Worm (Caenorhabditis elegans) whole organism, L4 larva: ENCODE data around the gene F10D2.16.

Source experiments
- F10B5.3 ChIP-seq: sonication (generic microtip); optimal IDR thresholded peaks from 2 replicates; lab custom pipeline; 2016; ENCODE audit warnings: mild to moderate bottlenecking, missing genetic modification characterization, missing compliant biosample characterization
- F26F4.8 ChIP-seq: fragments of 200-800 bp; sonication (Bioruptor generic); conservative IDR thresholded peaks from 2 replicates; pipeline ENCODE4 v1.3.6; 2022; ENCODE audit warnings: missing genetic modification characterization, missing compliant biosample characterization
- F49E8.2 ChIP-seq: sonication (generic microtip); optimal IDR thresholded peaks from 2 replicates; lab custom pipeline; 2016; ENCODE audit warnings: missing compliant biosample characterization, mild to moderate bottlenecking, missing genetic modification characterization, borderline replicate concordance
- R02D3.7 ChIP-seq: fragments of 150-350 bp; sonication (generic microtip); optimal IDR thresholded peaks from 3 replicates; lab custom pipeline; 2014; ENCODE audit warnings: missing biosample characterization, missing genetic modification characterization
- T26A8.4 ChIP-seq: fragments of 200-800 bp; sonication (Bioruptor generic); IDR thresholded peaks from 2 replicates; pipeline ENCODE4 v1.3.6; 2022; ENCODE audit warnings: missing genetic modification characterization, missing compliant biosample characterization
- Y105C5A.15 ChIP-seq: fragments of 200-800 bp; sonication (Bioruptor generic); IDR thresholded peaks from 2 replicates; pipeline ENCODE4 v1.3.6; 2022; ENCODE audit warnings: missing genetic modification characterization, missing compliant biosample characterization
- Y48G9A.11 ChIP-seq: fragments of 200-800 bp; sonication (Bioruptor generic); IDR thresholded peaks from 2 replicates; pipeline ENCODE4 v1.3.6; 2022; ENCODE audit warnings: missing genetic modification reagents, missing genetic modification characterization, missing compliant biosample characterization
- ZK337.2 ChIP-seq: fragments of 200-800 bp; sonication (Bioruptor generic); IDR thresholded peaks from 2 replicates; pipeline ENCODE4 v1.3.6; 2022; ENCODE audit warnings: missing genetic modification reagents, missing genetic modification characterization, missing compliant biosample characterization
- aha-1 ChIP-seq: fragments of 150-350 bp; peaks from one replicate; lab custom pipeline; 2014; ENCODE audit warnings: missing biosample characterization, missing genetic modification characterization
- aly-2 ChIP-seq: sonication (generic microtip); optimal IDR thresholded peaks from 2 replicates; lab custom pipeline; 2018; ENCODE audit warnings: missing biosample characterization, missing genetic modification characterization
- ama-1 ChIP-seq: fragments of 150-350 bp; optimal IDR thresholded peaks from 2 replicates; lab custom pipeline; 2014; ENCODE audit warnings: inconsistent platforms, mixed read lengths
- attf-4 ChIP-seq: sonication (generic microtip); optimal IDR thresholded peaks from 3 replicates; lab custom pipeline; 2017; ENCODE audit warnings: missing biosample characterization, missing genetic modification characterization
- ceh-20 ChIP-seq: fragments of 200-800 bp; sonication (Bioruptor generic); IDR thresholded peaks from 2 replicates; pipeline ENCODE4 v1.3.6; 2022; ENCODE audit warnings: missing genetic modification reagents, missing genetic modification characterization, missing compliant biosample characterization
- ceh-28 ChIP-seq: fragments of 150-350 bp; optimal IDR thresholded peaks from 2 replicates; lab custom pipeline; 2014; ENCODE audit warnings: missing biosample characterization, missing genetic modification reagents, missing genetic modification characterization
- ceh-32 ChIP-seq: sonication (generic microtip); optimal IDR thresholded peaks from 2 replicates; lab custom pipeline; 2016; ENCODE audit warnings: mild to moderate bottlenecking, missing genetic modification characterization, missing compliant biosample characterization; ENCODE audit not compliant: poor library complexity
- cey-2 ChIP-seq: sonication (generic microtip); optimal IDR thresholded peaks from 3 replicates; lab custom pipeline; 2017; ENCODE audit warnings: missing genetic modification characterization, mild to moderate bottlenecking, missing compliant biosample characterization, antibody characterized with exemption, borderline replicate concordance; ENCODE audit not compliant: insufficient read depth
- ctbp-1 ChIP-seq: fragments of 200-800 bp; sonication (Bioruptor generic); IDR thresholded peaks from 2 replicates; pipeline ENCODE4 v1.3.6; 2022; ENCODE audit warnings: missing genetic modification reagents, missing genetic modification characterization, missing compliant biosample characterization
- daf-12 ChIP-seq: fragments of 150-350 bp; optimal IDR thresholded peaks from 2 replicates; lab custom pipeline; 2014; ENCODE audit warnings: missing biosample characterization, missing genetic modification reagents, missing genetic modification characterization
- daf-16 ChIP-seq, 3 experiments: sonication (generic microtip); optimal IDR thresholded peaks; 2 replicates each; lab custom pipeline; 2016 to 2017; ENCODE audit warnings: missing genetic modification characterization in 3 of 3, missing genetic modification reagents in 3 of 3, mild to moderate bottlenecking in 2 of 3, missing compliant biosample characterization in 2 of 3, missing biosample characterization in 1 of 3, moderate library complexity in 1 of 3
- daf-19 ChIP-seq: fragments of 200-800 bp; sonication (Bioruptor generic); conservative IDR thresholded peaks from 2 replicates; pipeline ENCODE4 v1.3.6; 2022; ENCODE audit warnings: missing genetic modification characterization, missing compliant biosample characterization
- dmd-6 ChIP-seq: fragments of 200-800 bp; sonication (Bioruptor generic); IDR thresholded peaks from 2 replicates; pipeline ENCODE4 v1.3.6; 2022; ENCODE audit warnings: missing genetic modification reagents, missing genetic modification characterization, missing compliant biosample characterization
- dmd-9 ChIP-seq: fragments of 200-800 bp; sonication (Bioruptor generic); IDR thresholded peaks from 2 replicates; pipeline ENCODE4 v1.3.6; 2022; ENCODE audit warnings: missing genetic modification reagents, missing genetic modification characterization, missing compliant biosample characterization
- dpl-1 ChIP-seq: fragments of 150-350 bp; optimal IDR thresholded peaks from 2 replicates; lab custom pipeline; 2014; ENCODE audit warnings: missing biosample characterization, missing genetic modification reagents, missing genetic modification characterization
- dve-1 ChIP-seq: sonication (generic microtip); optimal IDR thresholded peaks from 2 replicates; lab custom pipeline; 2017; ENCODE audit warnings: antibody characterized with exemption, mild to moderate bottlenecking, missing genetic modification characterization, missing compliant biosample characterization; ENCODE audit not compliant: insufficient read depth
- hif-1 ChIP-seq, 2 experiments: sonication (generic microtip); optimal IDR thresholded peaks; 2 replicates each; lab custom pipeline; 2016 to 2017; ENCODE audit warnings: missing compliant biosample characterization in 2 of 2, missing genetic modification characterization in 2 of 2, missing genetic modification reagents in 2 of 2, missing genotype in 2 of 2, mild to moderate bottlenecking in 1 of 2
- lin-1 ChIP-seq: fragments of 200-800 bp; sonication (Bioruptor generic); IDR thresholded peaks from 2 replicates; pipeline ENCODE4 v1.3.6; 2022; ENCODE audit warnings: missing genetic modification reagents, missing genetic modification characterization, missing compliant biosample characterization
- lin-38 ChIP-seq: fragments of 200-800 bp; sonication (Bioruptor generic); IDR thresholded peaks from 2 replicates; pipeline ENCODE4 v1.3.6; 2022; ENCODE audit warnings: missing genetic modification reagents, missing genetic modification characterization, missing compliant biosample characterization
- lin-39 ChIP-seq: fragments of 150-350 bp; optimal IDR thresholded peaks from 2 replicates; lab custom pipeline; 2014; ENCODE audit warnings: missing biosample characterization, missing genetic modification reagents, missing genetic modification characterization
- madf-5 ChIP-seq, 2 experiments: fragments of 200-800 bp; sonication (Bioruptor generic); IDR thresholded peaks; 2 replicates each; pipeline ENCODE4 v1.3.6; 2022; ENCODE audit warnings: missing compliant biosample characterization in 2 of 2, missing genetic modification characterization in 2 of 2
- mdl-1 ChIP-seq, 2 experiments: fragments of 150-350 bp in 1 of 2; sonication (generic microtip) in 1 of 2; optimal IDR thresholded peaks; 2 replicates each; lab custom pipeline; 2014 to 2017; ENCODE audit warnings: missing biosample characterization in 2 of 2, missing genetic modification characterization in 2 of 2
- mes-2 ChIP-seq: sonication (generic microtip); optimal IDR thresholded peaks from 2 replicates; lab custom pipeline; 2016; ENCODE audit warnings: missing genotype, mild to moderate bottlenecking, missing genetic modification characterization, missing compliant biosample characterization; ENCODE audit not compliant: poor library complexity, severe bottlenecking
- nhr-10 ChIP-seq: fragments of 150-350 bp; optimal IDR thresholded peaks from 2 replicates; lab custom pipeline; 2014; ENCODE audit warnings: missing biosample characterization, missing genetic modification characterization
- nhr-102 ChIP-seq: sonication (generic microtip); optimal IDR thresholded peaks from 2 replicates; lab custom pipeline; 2016; ENCODE audit warnings: mild to moderate bottlenecking, missing genetic modification characterization, moderate library complexity, missing compliant biosample characterization
- nhr-11 ChIP-seq: fragments of 150-350 bp; optimal IDR thresholded peaks from 2 replicates; lab custom pipeline; 2014; ENCODE audit warnings: missing biosample characterization, missing genetic modification characterization
- nhr-237 ChIP-seq: sonication (generic microtip); optimal IDR thresholded peaks from 2 replicates; lab custom pipeline; 2017; ENCODE audit warnings: missing biosample characterization, missing genetic modification characterization
- nhr-28 ChIP-seq: fragments of 150-350 bp; optimal IDR thresholded peaks from 2 replicates; lab custom pipeline; 2014; ENCODE audit warnings: missing biosample characterization, missing genetic modification characterization
- nhr-41 ChIP-seq: fragments of 200-800 bp; sonication (Bioruptor generic); IDR thresholded peaks from 2 replicates; pipeline ENCODE4 v1.3.6; 2022; ENCODE audit warnings: missing genetic modification reagents, missing genetic modification characterization, missing compliant biosample characterization
- nhr-48 ChIP-seq: sonication (generic microtip); optimal IDR thresholded peaks from 2 replicates; lab custom pipeline; 2016; ENCODE audit warnings: mild to moderate bottlenecking, missing genetic modification characterization, missing compliant biosample characterization
- pqm-1 ChIP-seq: sonication (generic microtip); optimal IDR thresholded peaks from 2 replicates; lab custom pipeline; 2017; ENCODE audit warnings: missing biosample characterization, missing genetic modification characterization
- rbr-2 ChIP-seq: sonication (generic microtip); optimal IDR thresholded peaks from 2 replicates; lab custom pipeline; 2016; ENCODE audit warnings: missing genotype, missing genetic modification characterization, missing compliant biosample characterization
- sdz-12 ChIP-seq: fragments of 200-800 bp; sonication (Bioruptor generic); optimal IDR thresholded peaks from 2 replicates; lab custom pipeline; 2018; ENCODE audit warnings: mild to moderate bottlenecking, missing genetic modification characterization, missing compliant biosample characterization
- set-16 ChIP-seq: fragments of 200-800 bp; sonication (Bioruptor generic); IDR thresholded peaks from 2 replicates; pipeline ENCODE4 v1.3.6; 2022; ENCODE audit warnings: missing genetic modification reagents, missing genetic modification characterization, missing compliant biosample characterization
- skn-1 ChIP-seq: fragments of 150-350 bp; optimal IDR thresholded peaks from 2 replicates; lab custom pipeline; 2014; ENCODE audit warnings: missing biosample characterization, missing genetic modification characterization
- snpc-1.2 ChIP-seq: fragments of 200-800 bp; sonication (Bioruptor generic); IDR thresholded peaks from 2 replicates; pipeline ENCODE4 v1.3.6; 2022; ENCODE audit warnings: missing genetic modification reagents, missing genetic modification characterization, missing compliant biosample characterization
- spr-3 ChIP-seq: fragments of 200-800 bp; sonication (Bioruptor generic); optimal IDR thresholded peaks from 2 replicates; lab custom pipeline; 2018; ENCODE audit warnings: mild to moderate bottlenecking, missing genetic modification characterization, missing compliant biosample characterization
- unc-62 ChIP-seq, 3 experiments: fragments of 150-350 bp in 1 of 3; sonication (generic microtip); optimal IDR thresholded peaks in 2 of 3; peaks in 1 of 3; 1 replicate in 1 of 3; 2 replicates in 2 of 3; lab custom pipeline; 2014 to 2017; ENCODE audit warnings: missing biosample characterization in 3 of 3, missing genetic modification characterization in 3 of 3, missing genetic modification reagents in 3 of 3, missing genotype in 1 of 3
- vab-7 ChIP-seq: fragments of 200-800 bp; sonication (Bioruptor generic); IDR thresholded peaks from 2 replicates; pipeline ENCODE4 v1.3.6; 2022; ENCODE audit warnings: missing genetic modification reagents, missing genetic modification characterization, missing compliant biosample characterization
- zag-1 ChIP-seq: fragments of 150-350 bp; optimal IDR thresholded peaks from 2 replicates; lab custom pipeline; 2014; ENCODE audit warnings: missing biosample characterization, missing genetic modification characterization
- zfp-2 ChIP-seq: sonication (generic microtip); optimal IDR thresholded peaks from 2 replicates; lab custom pipeline; 2016; ENCODE audit warnings: mild to moderate bottlenecking, missing genetic modification characterization, missing compliant biosample characterization
- ztf-11 ChIP-seq: fragments of 150-350 bp; optimal IDR thresholded peaks from 2 replicates; lab custom pipeline; 2014; ENCODE audit warnings: missing biosample characterization, missing genetic modification characterization

F10D2.16 gene

ce11 chrV:7095254-7095990 is 38.6 kb upstream of the F10D2.16 start:
- TF ChIP-seq nhr-237 (tag; lab: Kevin White, UChicago), result no peak
- TF ChIP-seq ztf-11 (tag; lab: Kevin White, UChicago), result no peak
- no peak for TF ChIP-seq F49E8.2 (tag; lab: Kevin White, UChicago)
- no peak for TF ChIP-seq ZK337.2 (GFP tag; lab: Robert Waterston, UW)
- TF ChIP-seq aly-2 (tag; lab: Kevin White, UChicago), result no peak
- peak; percentile 84 for TF ChIP-seq pqm-1 (tag; lab: Kevin White, UChicago)
- TF ChIP-seq dmd-9 (GFP tag; lab: Robert Waterston, UW), result no peak
- no peak for TF ChIP-seq ama-1 (lab: Kevin White, UChicago)
- no peak for TF ChIP-seq sdz-12 (GFP tag; lab: Kevin White, UChicago)
- TF ChIP-seq vab-7, result no peak
- no peak for TF ChIP-seq aha-1 (tag; lab: Kevin White, UChicago)
- no peak for TF ChIP-seq zfp-2 (tag; lab: Kevin White, UChicago)
- TF ChIP-seq nhr-48 (tag; lab: Kevin White, UChicago), result no peak
- TF ChIP-seq zag-1 (tag; lab: Kevin White, UChicago), result no peak
- TF ChIP-seq F26F4.8, result no peak
- no peak for TF ChIP-seq Y105C5A.15 (GFP tag; lab: Robert Waterston, UW)
- peak; percentile 54 for TF ChIP-seq dve-1 (tag; lab: Kevin White, UChicago)
- TF ChIP-seq ctbp-1 (GFP tag; lab: Robert Waterston, UW), result no peak
- TF ChIP-seq T26A8.4, result no peak
- no peak for TF ChIP-seq snpc-1.2 (GFP tag; lab: Robert Waterston, UW)
- TF ChIP-seq lin-39, result no peak
- no peak for TF ChIP-seq hif-1 (tag; optimal IDR thresholded peaks at IDR 0.05; lab: Kevin White, UChicago)
- TF ChIP-seq F10B5.3 (tag; lab: Kevin White, UChicago), result no peak
- no peak for TF ChIP-seq daf-16 (GFP tag; optimal IDR thresholded peaks at IDR 0.05; lab: Kevin White, UChicago)
- TF ChIP-seq daf-16 (tag; optimal IDR thresholded peaks at IDR 0.05; lab: Kevin White, UChicago), result peak; percentile 57
- TF ChIP-seq dpl-1 (GFP tag; lab: Kevin White, UChicago), result no peak
- no peak for TF ChIP-seq mes-2
- TF ChIP-seq nhr-41 (GFP tag; lab: Robert Waterston, UW), result no peak
- no peak for TF ChIP-seq rbr-2
- peak; percentile 44 for TF ChIP-seq nhr-102 (tag; lab: Kevin White, UChicago)
- no peak for TF ChIP-seq nhr-11 (tag; lab: Kevin White, UChicago)
- no peak for TF ChIP-seq ceh-32 (tag; lab: Kevin White, UChicago)
- no peak for TF ChIP-seq attf-4 (tag; lab: Kevin White, UChicago)
- peak; percentile 91 for TF ChIP-seq nhr-28 (tag; lab: Kevin White, UChicago)
- TF ChIP-seq ceh-20 (GFP tag; lab: Robert Waterston, UW), result no peak
- no peak for TF ChIP-seq madf-5 (GFP tag; IDR thresholded peaks at IDR 0.05; lab: Robert Waterston, UW)
- TF ChIP-seq set-16 (GFP tag; lab: Robert Waterston, UW), result no peak
- TF ChIP-seq R02D3.7, result no peak
- TF ChIP-seq mdl-1 (tag; optimal IDR thresholded peaks at IDR 0.05; lab: Kevin White, UChicago), result no peak
- no peak for TF ChIP-seq Y48G9A.11 (GFP tag; lab: Robert Waterston, UW)
- TF ChIP-seq dmd-6 (GFP tag; lab: Robert Waterston, UW), result 0 out of 2 replicates have a peak, but pooled peaks have one; percentile 30
- TF ChIP-seq lin-38 (GFP tag; lab: Robert Waterston, UW), result no peak
- TF ChIP-seq lin-1 (GFP tag; lab: Robert Waterston, UW), result no peak
- no peak for TF ChIP-seq skn-1
- TF ChIP-seq unc-62 (GFP tag; optimal IDR thresholded peaks at IDR 0.05 in 1 of 2; lab: Kevin White, UChicago), result peak in 1 of 2 experiments; percentile 48
- no peak for TF ChIP-seq unc-62 (tag; optimal IDR thresholded peaks at IDR 0.05; lab: Kevin White, UChicago)
- no peak for TF ChIP-seq daf-12 (tag; lab: Kevin White, UChicago)
- no peak for TF ChIP-seq nhr-10
- no peak for TF ChIP-seq ceh-28 (tag; lab: Kevin White, UChicago)
- no peak for TF ChIP-seq spr-3
- TF ChIP-seq cey-2 (tag; lab: Kevin White, UChicago), result no peak
- TF ChIP-seq daf-19, result no peak
